Worm (Caenorhabditis elegans) whole organism, L1 larva: ENCODE measurements around the gene ipla-5.

ENCODE experiments used
- elt-2 ChIP-seq: sonication (generic microtip); optimal IDR thresholded peaks from 2 replicates; lab custom pipeline; 2016; ENCODE audit warnings: missing genetic modification characterization, mild to moderate bottlenecking, inconsistent platforms, missing compliant biosample characterization, missing genetic modification reagents
- elt-3 ChIP-seq, 6 experiments: fragments of 150-350 bp in 1 of 6; sonication (generic microtip); optimal IDR thresholded peaks; 2 replicates each; lab custom pipeline; 2017 to 2018; ENCODE audit warnings: missing biosample characterization in 6 of 6, missing genetic modification characterization in 6 of 6, inconsistent platforms in 1 of 6
- fos-1 ChIP-seq: fragments of 150-350 bp; optimal IDR thresholded peaks from 2 replicates; lab custom pipeline; 2014; ENCODE audit warnings: missing biosample characterization, missing genetic modification characterization
- hlh-4 ChIP-seq: sonication (generic microtip); optimal IDR thresholded peaks from 2 replicates; lab custom pipeline; 2016; ENCODE audit warnings: mild to moderate bottlenecking, missing genetic modification characterization, missing compliant biosample characterization
- lin-14 ChIP-seq: fragments of 200-800 bp; sonication (Bioruptor generic); optimal IDR thresholded peaks from 2 replicates; lab custom pipeline; 2018; ENCODE audit warnings: mild to moderate bottlenecking, missing genetic modification characterization, moderate library complexity, missing compliant biosample characterization
- nhr-237 ChIP-seq: fragments of 150-350 bp; optimal IDR thresholded peaks from 2 replicates; lab custom pipeline; 2014; ENCODE audit warnings: missing biosample characterization, missing genetic modification characterization
- nhr-77 ChIP-seq: fragments of 150-350 bp; optimal IDR thresholded peaks from 2 replicates; lab custom pipeline; 2014; ENCODE audit warnings: missing biosample characterization, missing genetic modification characterization
- tbx-2 ChIP-seq: sonication (generic microtip); optimal IDR thresholded peaks from 2 replicates; lab custom pipeline; 2016; ENCODE audit warnings: missing genetic modification characterization, missing compliant biosample characterization
- unc-130 ChIP-seq: fragments of 150-350 bp; optimal IDR thresholded peaks from 2 replicates; lab custom pipeline; 2017; ENCODE audit warnings: missing biosample characterization, missing genetic modification characterization, inconsistent platforms

DNA sequence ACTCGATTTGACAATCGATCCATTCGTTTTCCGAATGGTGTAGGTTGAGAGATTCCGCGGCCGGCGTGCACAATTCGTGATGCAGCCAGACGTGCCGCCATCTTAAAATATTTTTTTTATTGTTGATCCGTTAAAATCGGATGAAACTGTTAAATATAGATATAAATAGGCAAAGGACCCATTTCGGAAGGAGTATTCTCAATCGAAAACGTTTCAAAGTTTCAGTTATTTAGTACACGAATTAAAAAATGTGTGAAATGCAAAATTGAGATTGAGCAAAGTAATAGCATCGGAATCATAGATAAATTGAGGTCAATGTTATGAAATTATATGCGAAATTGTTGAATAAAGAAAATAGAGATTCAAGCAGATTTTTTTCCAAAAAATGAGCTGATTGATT is 24.9 kb downstream of the ipla-5 start, which contains the start of gene mrps-33:
- TF ChIP-seq unc-130 (tag; lab: Kevin White, UChicago) (no peak), fos-1 (tag; lab: Kevin White, UChicago) (no peak), lin-14 (GFP tag; lab: Kevin White, UChicago) (no peak), tbx-2 (tag; lab: Kevin White, UChicago) (no peak), elt-2 (no peak), hlh-4 (tag; lab: Kevin White, UChicago) (no peak), elt-3 (tag; optimal IDR thresholded peaks at IDR 0.05; lab: Kevin White, UChicago) (no peak), nhr-237 (tag; lab: Kevin White, UChicago) (no peak), nhr-77 (tag; lab: Kevin White, UChicago) (no peak)
